Fruit fly (Drosophila melanogaster): ENCODE results near the gene Prp31.

DNA sequence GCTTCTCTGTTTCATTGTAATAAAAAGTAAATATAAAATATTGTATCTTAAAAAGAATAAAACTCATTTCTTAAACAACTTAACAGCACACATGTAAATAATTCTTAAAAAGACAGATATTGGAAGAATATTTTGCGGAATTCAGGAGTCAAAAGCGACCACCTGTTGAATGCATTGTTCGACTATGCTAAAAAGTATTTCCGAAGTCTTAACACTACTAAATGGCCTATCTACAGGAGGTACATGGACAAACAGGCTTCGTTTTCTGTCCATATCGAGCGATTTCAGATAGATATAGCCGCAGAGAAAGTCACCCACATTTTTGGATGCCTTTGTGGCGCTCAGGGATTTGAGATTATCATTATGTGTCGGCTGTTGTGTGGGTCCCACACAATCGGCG is 15.8 kb upstream of the Prp31 start:
- TF ChIP-seq HLH106 (tag; optimal IDR thresholded peaks at IDR 0.05) (peak; percentile 2), Mio (GFP tag; optimal IDR thresholded peaks at IDR 0.05) (no peak), Rel (GFP tag; optimal IDR thresholded peaks at IDR 0.05) (no peak), Rel (tag; optimal IDR thresholded peaks at IDR 0.05) (no peak), pan (optimal IDR thresholded peaks at IDR 0.05) (no peak), Myc (optimal IDR thresholded peaks at IDR 0.05) (no peak), h (GFP tag; optimal IDR thresholded peaks at IDR 0.05) (no peak), sage (GFP tag; optimal IDR thresholded peaks at IDR 0.05) (no peak), usp (GFP tag; optimal IDR thresholded peaks at IDR 0.05) (no peak), Hr83 (GFP tag; optimal IDR thresholded peaks at IDR 0.05; ENCODE audit: poor library complexity, severe bottlenecking) (no peak), Hr78 (GFP tag; optimal IDR thresholded peaks at IDR 0.05) (no peak)

All from whole organism, wandering third instar larva.